Worm (Caenorhabditis elegans) whole organism, L2 larva: ENCODE data around the gene Y51H7C.3.

Experiments used
- C34F6.9 ChIP-seq: fragments of 150-350 bp; optimal IDR thresholded peaks from 2 replicates; lab custom pipeline; 2014; ENCODE audit warnings: missing biosample characterization, missing genetic modification characterization
- blmp-1 ChIP-seq: sonication (generic microtip); optimal IDR thresholded peaks from 2 replicates; lab custom pipeline; 2017; ENCODE audit warnings: missing genetic modification characterization, mild to moderate bottlenecking, missing compliant biosample characterization, antibody characterized with exemption, moderate library complexity; ENCODE audit not compliant: insufficient read depth
- ztf-11 ChIP-seq: sonication (generic microtip); optimal IDR thresholded peaks from 2 replicates; lab custom pipeline; 2017; ENCODE audit warnings: missing biosample characterization, missing genetic modification characterization

ce11 chrII:1436715-1437114 lies 1.6 kb upstream of the Y51H7C.3 start:
- TF ChIP-seq C34F6.9 (tag; lab: Kevin White, UChicago): no peak
- no peak for TF ChIP-seq blmp-1 (tag; lab: Kevin White, UChicago)
- no peak for TF ChIP-seq ztf-11 (tag; lab: Kevin White, UChicago)
